Worm (Caenorhabditis elegans): ENCODE data around the gene Y37D8A.16.

Y37D8A.16 gene

ce11 chrIII:12907218-12907617 lies 11.3 kb downstream of the Y37D8A.16 start:
- no peak for TF ChIP-seq unc-55 (GFP tag; optimal IDR thresholded peaks at IDR 0.05)

- TF ChIP-seq unc-55 (GFP tag; optimal IDR thresholded peaks at IDR 0.05): no peak
- peak; percentile 71 for TF ChIP-seq ama-1 (optimal IDR thresholded peaks at IDR 0.05)
Measured at ce11 chrIII:12906611-12907037, 11.9 kb downstream of the Y37D8A.16 start.

DNA sequence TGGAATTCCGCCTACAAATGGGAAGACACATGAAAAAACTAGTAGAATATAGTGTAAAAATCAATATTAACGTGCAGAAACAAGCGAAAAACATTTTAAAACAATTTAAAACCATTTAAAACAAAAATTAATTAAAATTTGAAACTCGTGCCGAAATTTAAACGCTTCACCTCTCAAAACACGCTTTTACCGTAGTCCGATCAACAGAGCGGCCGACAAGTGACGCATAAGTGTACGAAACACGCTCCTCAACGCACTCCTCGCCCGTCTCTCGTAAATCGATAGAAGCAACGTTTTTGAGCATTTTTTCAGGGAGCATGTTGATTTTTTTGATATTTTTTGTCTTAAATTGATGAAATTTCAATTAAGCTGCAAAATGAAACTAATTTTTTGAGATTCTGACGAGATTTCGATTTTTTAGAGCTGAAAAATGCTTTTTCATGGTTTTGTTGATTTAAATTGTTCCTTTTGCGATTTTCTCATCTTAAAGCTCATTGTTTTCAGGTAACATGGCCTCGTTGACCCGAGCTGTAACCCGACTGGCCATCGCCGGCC lies 13.4 kb downstream of the Y37D8A.16 start, which contains the start of gene cox-5A:
cox-5A (plus strand) TSS at position 505 of the 555 bp plus-strand sequence.
- TF ChIP-seq F13H6.1 (tag; optimal IDR thresholded peaks at IDR 0.05) (peak; percentile 43), ceh-2 (tag; optimal IDR thresholded peaks at IDR 0.05) (peak; percentile 67), odd-2 (tag; optimal IDR thresholded peaks at IDR 0.05) (no peak), unc-42 (tag; optimal IDR thresholded peaks at IDR 0.05) (peak; percentile 98), tbx-7 (tag; optimal IDR thresholded peaks at IDR 0.05) (no peak), ama-1 (optimal IDR thresholded peaks at IDR 0.05) (no peak), zip-5 (tag; optimal IDR thresholded peaks at IDR 0.05) (no peak), hlh-6 (tag; optimal IDR thresholded peaks at IDR 0.05) (peak; percentile 58), ceh-9 (tag; optimal IDR thresholded peaks at IDR 0.05) (no peak), ztf-16 (tag; optimal IDR thresholded peaks at IDR 0.05) (peak; percentile 88), eyg-1 (tag; optimal IDR thresholded peaks at IDR 0.05) (no peak), fax-1 (tag; optimal IDR thresholded peaks at IDR 0.05) (no peak), hlh-13 (GFP tag; optimal IDR thresholded peaks at IDR 0.05) (no peak), hlh-15 (tag; optimal IDR thresholded peaks at IDR 0.05) (peak; percentile 20), pha-4 (tag; optimal IDR thresholded peaks at IDR 0.05) (no peak), syd-9 (tag; optimal IDR thresholded peaks at IDR 0.05) (peak; percentile 32), K02D7.2 (tag; optimal IDR thresholded peaks at IDR 0.05) (peak; percentile 91), sox-4 (tag; optimal IDR thresholded peaks at IDR 0.05) (no peak), sdc-2 (tag; optimal IDR thresholded peaks at IDR 0.05) (peak; percentile 21), K09A11.1 (tag; optimal IDR thresholded peaks at IDR 0.05; ENCODE audit: insufficient read depth) (peak; percentile 50), ceh-31 (tag; optimal IDR thresholded peaks at IDR 0.05) (peak; percentile 99), nfya-1 (tag; optimal IDR thresholded peaks at IDR 0.05) (peak; percentile 99), Y22D7AL.16 (tag; optimal IDR thresholded peaks at IDR 0.05) (no peak), mec-3 (tag; optimal IDR thresholded peaks at IDR 0.05; ENCODE audit: borderline replicate concordance) (no peak), nhr-11 (tag; optimal IDR thresholded peaks at IDR 0.05) (no peak), unc-86 (tag; optimal IDR thresholded peaks at IDR 0.05) (peak; percentile 70), pha-2 (tag; optimal IDR thresholded peaks at IDR 0.05) (peak; percentile 56), ceh-45 (GFP tag; IDR thresholded peaks at IDR 0.05) (0 out of 2 replicates have a peak, but pooled peaks have one; percentile 31), npax-4 (tag; optimal IDR thresholded peaks at IDR 0.05) (peak; percentile 28), madf-2 (tag; optimal IDR thresholded peaks at IDR 0.05) (peak; percentile 52), fkh-6 (tag; optimal IDR thresholded peaks at IDR 0.05) (no peak), nhr-232 (tag; optimal IDR thresholded peaks at IDR 0.05) (no peak), unc-55 (GFP tag; optimal IDR thresholded peaks at IDR 0.05) (peak; percentile 78), pat-9 (tag; optimal IDR thresholded peaks at IDR 0.05) (peak; percentile 41), pros-1 (tag; optimal IDR thresholded peaks at IDR 0.05) (peak; percentile 11), tbx-2 (tag; optimal IDR thresholded peaks at IDR 0.05) (peak; percentile 91), sox-2 (GFP tag; IDR thresholded peaks at IDR 0.05) (peak; percentile 96), ceh-30 (tag; optimal IDR thresholded peaks at IDR 0.05) (peak; percentile 86), elt-2 (tag; optimal IDR thresholded peaks at IDR 0.05) (peak; percentile 65), ceh-14 (tag; optimal IDR thresholded peaks at IDR 0.05) (peak; percentile 92), ceh-22 (tag; optimal IDR thresholded peaks at IDR 0.05) (peak; percentile 38), lim-6 (tag; optimal IDR thresholded peaks at IDR 0.05) (peak; percentile 71), pax-1 (tag; optimal IDR thresholded peaks at IDR 0.05) (peak; percentile 81), fkh-10 (GFP tag; optimal IDR thresholded peaks at IDR 0.05) (peak; percentile 31), gmeb-2 (tag; optimal IDR thresholded peaks at IDR 0.05) (peak; percentile 36), rnt-1 (tag; optimal IDR thresholded peaks at IDR 0.05) (peak; percentile 87), hlh-8 (tag; optimal IDR thresholded peaks at IDR 0.05) (no peak), ahr-1 (tag; optimal IDR thresholded peaks at IDR 0.05) (peak; percentile 31), ttx-3 (tag; optimal IDR thresholded peaks at IDR 0.05) (peak; percentile 51)
